Fruit fly (Drosophila melanogaster) S2 (cell line): ENCODE measurements around the gene Abl.

Experiments used
- CG8478 ChIP-seq: fragments of >200 bp; optimal IDR thresholded peaks from 2 replicates; lab custom pipeline; 2018
- CTCF ChIP-seq, 2 experiments: fragments of >200 bp; optimal IDR thresholded peaks; 2 replicates each; lab custom pipeline; 2018

dm6 chr3L:16644505-16644904 lies 3.2 kb downstream of the Abl start:
- TF ChIP-seq CG8478 = no peak
- TF ChIP-seq CTCF (optimal IDR thresholded peaks at IDR 0.05; lab: Kevin White, UChicago) = no peak
